Fruit fly (Drosophila melanogaster): ENCODE results near the gene CG12693.
A peak's percentile ranks its signal among the peaks of the same experiment; 100 is the strongest.

CG12693 gene

dm6 chrX:4366196-4366595 lies 36.9 kb upstream of the CG12693 start, which contains the start of gene CG3626 (continued):
- TF ChIP-seq CG42726 (GFP tag; IDR thresholded peaks at IDR 0.05; ENCODE audit: partially characterized antibody) (peak; percentile 91), psq (GFP tag; optimal IDR thresholded peaks at IDR 0.05) (no peak), CG10462 (GFP tag; optimal IDR thresholded peaks at IDR 0.05) (no peak), Scr (GFP tag; IDR thresholded peaks at IDR 0.05; ENCODE audit: partially characterized antibody) (peak; percentile 80), Six4 (GFP tag; optimal IDR thresholded peaks at IDR 0.05) (no peak), tap (tag; optimal IDR thresholded peaks at IDR 0.05) (no peak), CG17361 (GFP tag; IDR thresholded peaks at IDR 0.05) (no peak), Lpt (GFP tag; optimal IDR thresholded peaks at IDR 0.05) (no peak), Dp (GFP tag; optimal IDR thresholded peaks at IDR 0.05) (peak; percentile 50), Lhr (GFP tag; optimal IDR thresholded peaks at IDR 0.05) (peak; percentile 95), CG30431 (GFP tag; optimal IDR thresholded peaks at IDR 0.05) (no peak), CG9727 (GFP tag; optimal IDR thresholded peaks at IDR 0.05) (no peak), CG2712 (tag; optimal IDR thresholded peaks at IDR 0.05) (peak; percentile 44), CG4854 (GFP tag; optimal IDR thresholded peaks at IDR 0.05) (no peak), nmo (GFP tag; optimal IDR thresholded peaks at IDR 0.05) (peak; percentile 14), croc (GFP tag; conservative IDR thresholded peaks at IDR 0.05) (no peak), CG10321 (GFP tag; IDR thresholded peaks at IDR 0.05) (no peak), CG1233 (GFP tag; optimal IDR thresholded peaks at IDR 0.05) (no peak), gro (GFP tag; optimal IDR thresholded peaks at IDR 0.05) (peak; percentile 47), fru (optimal IDR thresholded peaks at IDR 0.05) (no peak), salm (tag; optimal IDR thresholded peaks at IDR 0.05) (no peak), Dref (GFP tag; IDR thresholded peaks at IDR 0.05) (peak; percentile 58), Atf6 (GFP tag; IDR thresholded peaks at IDR 0.05) (no peak), ac (GFP tag; optimal IDR thresholded peaks at IDR 0.05) (no peak), unc-4 (GFP tag; IDR thresholded peaks at IDR 0.05; ENCODE audit: partially characterized antibody) (peak; percentile 83), CG2129 (GFP tag; IDR thresholded peaks at IDR 0.05; ENCODE audit: partially characterized antibody) (peak; percentile 68), PHDP (tag; optimal IDR thresholded peaks at IDR 0.05) (no peak), cato (GFP tag; optimal IDR thresholded peaks at IDR 0.05; ENCODE audit: borderline replicate concordance) (no peak), az2 (GFP tag; optimal IDR thresholded peaks at IDR 0.05) (no peak), CG10565 (GFP tag; optimal IDR thresholded peaks at IDR 0.05) (no peak), vvl (GFP tag; IDR thresholded peaks at IDR 0.05) (no peak), ken (GFP tag; IDR thresholded peaks at IDR 0.05) (no peak), dati (GFP tag; IDR thresholded peaks at IDR 0.05) (no peak), Oli (tag; optimal IDR thresholded peaks at IDR 0.05) (no peak), CG14441 (GFP tag; IDR thresholded peaks at IDR 0.05) (no peak), bbx (GFP tag; IDR thresholded peaks at IDR 0.05; ENCODE audit: partially characterized antibody) (peak; percentile 84), sob (GFP tag; IDR thresholded peaks at IDR 0.05) (no peak; the same call in 1 of the 2 replicates), jing (GFP tag; optimal IDR thresholded peaks at IDR 0.05) (no peak), gem (tag; optimal IDR thresholded peaks at IDR 0.05) (no peak), wor (GFP tag; IDR thresholded peaks at IDR 0.05) (no peak), kay (GFP tag; optimal IDR thresholded peaks at IDR 0.05) (no peak), CG8089 (GFP tag; optimal IDR thresholded peaks at IDR 0.05) (no peak), sr (GFP tag; IDR thresholded peaks at IDR 0.05) (no peak), CG2678 (tag; optimal IDR thresholded peaks at IDR 0.05) (no peak), caup (GFP tag; optimal IDR thresholded peaks at IDR 0.05; ENCODE audit: severe bottlenecking) (no peak), Elba2 (GFP tag; optimal IDR thresholded peaks at IDR 0.05) (peak; percentile 1), Dip3 (GFP tag; optimal IDR thresholded peaks at IDR 0.05) (peak; percentile 5), Dll (GFP tag; IDR thresholded peaks at IDR 0.05; ENCODE audit: partially characterized antibody) (peak; percentile 81), hbn (GFP tag; IDR thresholded peaks at IDR 0.05; ENCODE audit: partially characterized antibody) (peak; percentile 77), slbo (GFP tag; IDR thresholded peaks at IDR 0.05) (peak; percentile 40; the same call in 1 of the 2 replicates), YL-1 (GFP tag; optimal IDR thresholded peaks at IDR 0.05) (no peak), tup (GFP tag; optimal IDR thresholded peaks at IDR 0.05) (no peak)
